Worm (Caenorhabditis elegans): ENCODE data around the gene K05G3.2.
A peak's percentile ranks its signal among the peaks of the same experiment; 100 is the strongest.

Gene K05G3.2

ce11 chrX:16484681-16485080, 10.0 kb upstream of the K05G3.2 start (continued):
- no peak for TF ChIP-seq ceh-63 (GFP tag; optimal IDR thresholded peaks at IDR 0.05)
- no peak for TF ChIP-seq snpc-4 (tag; optimal IDR thresholded peaks at IDR 0.05)
- TF ChIP-seq zag-1 (tag; optimal IDR thresholded peaks at IDR 0.05): no peak
- TF ChIP-seq nhr-12 (tag; optimal IDR thresholded peaks at IDR 0.05): no peak
- TF ChIP-seq sup-37 (GFP tag; optimal IDR thresholded peaks at IDR 0.05): no peak
- no peak for TF ChIP-seq vab-15 (tag; optimal IDR thresholded peaks at IDR 0.05)
- no peak for TF ChIP-seq grh-1 (GFP tag; IDR thresholded peaks at IDR 0.05)
- TF ChIP-seq lin-15B (tag; optimal IDR thresholded peaks at IDR 0.05): no peak
- TF ChIP-seq efl-1 (optimal IDR thresholded peaks at IDR 0.05): no peak
- TF ChIP-seq efl-1 (GFP tag; optimal IDR thresholded peaks at IDR 0.05 in 1 of 2): no peak
- no peak for TF ChIP-seq pag-3 (tag; optimal IDR thresholded peaks at IDR 0.05; ENCODE audit: borderline replicate concordance, insufficient read depth)
- TF ChIP-seq nhr-28 (tag; optimal IDR thresholded peaks at IDR 0.05): no peak
- no peak for TF ChIP-seq C04F5.9 (tag; optimal IDR thresholded peaks at IDR 0.05)
- no peak for TF ChIP-seq nhr-77 (tag; optimal IDR thresholded peaks at IDR 0.05)
- no peak for TF ChIP-seq tlp-1 (tag; optimal IDR thresholded peaks at IDR 0.05)
- no peak for TF ChIP-seq alr-1 (tag; optimal IDR thresholded peaks at IDR 0.05; ENCODE audit: borderline replicate concordance)
- TF ChIP-seq unc-62 (GFP tag; optimal IDR thresholded peaks at IDR 0.05): no peak
- no peak for TF ChIP-seq unc-130 (tag; optimal IDR thresholded peaks at IDR 0.05)
- TF ChIP-seq C16A3.4 (tag; optimal IDR thresholded peaks at IDR 0.05): no peak
- peak; percentile 47 for TF ChIP-seq rnt-1 (tag; optimal IDR thresholded peaks at IDR 0.05)
- no peak for TF ChIP-seq ztf-11 (tag; optimal IDR thresholded peaks at IDR 0.05)
- peak in 1 of 2 experiments; percentile 59 for TF ChIP-seq lsy-2 (tag; optimal IDR thresholded peaks at IDR 0.05)
- TF ChIP-seq Y116A8C.19 (tag; optimal IDR thresholded peaks at IDR 0.05; ENCODE audit: borderline replicate concordance): no peak
- TF ChIP-seq hlh-17 (GFP tag; optimal IDR thresholded peaks at IDR 0.05; ENCODE audit: borderline replicate concordance): no peak
- no peak for TF ChIP-seq xbp-1 (tag; optimal IDR thresholded peaks at IDR 0.05)
- no peak for TF ChIP-seq egl-27 (tag; optimal IDR thresholded peaks at IDR 0.05)
- no peak for TF ChIP-seq ceh-88 (GFP tag; IDR thresholded peaks at IDR 0.05)
- TF ChIP-seq ztf-4 (tag; optimal IDR thresholded peaks at IDR 0.05): no peak
- no peak for TF ChIP-seq unc-30 (tag; optimal IDR thresholded peaks at IDR 0.05)
- no peak for TF ChIP-seq nhr-85 (tag)
- no peak for TF ChIP-seq ces-1 (GFP tag; optimal IDR thresholded peaks at IDR 0.05)
- no peak for TF ChIP-seq elt-2 (tag; optimal IDR thresholded peaks at IDR 0.05)
- peak; percentile 58 for TF ChIP-seq fkh-10 (GFP tag; optimal IDR thresholded peaks at IDR 0.05)
- TF ChIP-seq fkh-4 (tag; optimal IDR thresholded peaks at IDR 0.05; ENCODE audit: borderline replicate concordance): no peak
- 0 out of 2 replicates have a peak, but pooled peaks have one; percentile 8 for TF ChIP-seq nhr-19 (GFP tag; conservative IDR thresholded peaks at IDR 0.05)
- no peak for TF ChIP-seq nhr-90 (tag; optimal IDR thresholded peaks at IDR 0.05; ENCODE audit: poor library complexity)
- TF ChIP-seq pax-3 (tag; optimal IDR thresholded peaks at IDR 0.05): no peak
- no peak for TF ChIP-seq sptf-1 (tag; optimal IDR thresholded peaks at IDR 0.05)
- TF ChIP-seq ets-5 (GFP tag; IDR thresholded peaks at IDR 0.05): no peak
- peak; percentile 27 for TF ChIP-seq ceh-8 (GFP tag; optimal IDR thresholded peaks at IDR 0.05)
- TF ChIP-seq C34B4.2 (tag; optimal IDR thresholded peaks at IDR 0.05): no peak
- TF ChIP-seq tbx-2 (tag; optimal IDR thresholded peaks at IDR 0.05): no peak
- no peak for TF ChIP-seq nhr-11 (tag; optimal IDR thresholded peaks at IDR 0.05)
- peak; percentile 34 for TF ChIP-seq snu-23 (GFP tag; optimal IDR thresholded peaks at IDR 0.05)
- no peak for TF ChIP-seq F16B12.6 (tag; optimal IDR thresholded peaks at IDR 0.05)
- no peak for TF ChIP-seq zip-4 (GFP tag; optimal IDR thresholded peaks at IDR 0.05)
- no peak for TF ChIP-seq elt-3 (tag; optimal IDR thresholded peaks at IDR 0.05)
- no peak for TF ChIP-seq mef-2 (tag; optimal IDR thresholded peaks at IDR 0.05)
- no peak for TF ChIP-seq ama-1 (optimal IDR thresholded peaks at IDR 0.05)
- no peak for TF ChIP-seq sox-4 (tag; optimal IDR thresholded peaks at IDR 0.05)
- TF ChIP-seq blmp-1 (tag; optimal IDR thresholded peaks at IDR 0.05): no peak
- TF ChIP-seq egl-13 (tag; optimal IDR thresholded peaks at IDR 0.05): no peak
